Worm (Caenorhabditis elegans) whole organism, L4/young adult: Measurements from ENCODE around the gene nhr-53.

Experiments used
- W03F9.2 ChIP-seq: fragments of 150-350 bp; optimal IDR thresholded peaks from 2 replicates; lab custom pipeline; 2014; ENCODE audit warnings: missing biosample characterization, missing genetic modification characterization
- him-1 ChIP-seq: sonication (generic microtip); optimal IDR thresholded peaks from 2 replicates; lab custom pipeline; 2016; ENCODE audit warnings: missing genotype, missing genetic modification reagents, missing genetic modification characterization, missing compliant biosample characterization

ce11 chrV:15698099-15698498, 4.1 kb downstream of the nhr-53 start, which contains the start of gene srx-29:
- TF ChIP-seq him-1 (tag; lab: Kevin White, UChicago) = no peak
- no peak for TF ChIP-seq W03F9.2 (tag; lab: Kevin White, UChicago)
